Fruit fly (Drosophila melanogaster): ENCODE data around the gene CG31917.

dm6 chr2L:4997401-4998259 is 13.0 kb downstream of the CG31917 start:
- TF ChIP-seq jumu (GFP tag; optimal IDR thresholded peaks at IDR 0.05) (peak; percentile 99), run (tag; optimal IDR thresholded peaks at IDR 0.05) (peak; percentile 96), CG8359 (GFP tag; optimal IDR thresholded peaks at IDR 0.05; ENCODE audit: borderline replicate concordance) (peak; percentile 95), Sry-β (GFP tag; optimal IDR thresholded peaks at IDR 0.05) (peak; percentile 78), psq (GFP tag; optimal IDR thresholded peaks at IDR 0.05) (peak; percentile 95), B-H2 (GFP tag; optimal IDR thresholded peaks at IDR 0.05) (peak; percentile 96), Antp (GFP tag; optimal IDR thresholded peaks at IDR 0.05) (peak; percentile 99), CG14014 (GFP tag; IDR thresholded peaks at IDR 0.05) (peak; percentile 99), CG10654 (GFP tag; optimal IDR thresholded peaks at IDR 0.05) (peak; percentile 99), cato (GFP tag; optimal IDR thresholded peaks at IDR 0.05; ENCODE audit: borderline replicate concordance) (peak; percentile 99), Rx (GFP tag; IDR thresholded peaks at IDR 0.05) (peak; percentile 99), CG12744 (GFP tag; optimal IDR thresholded peaks at IDR 0.05) (peak; percentile 99), pita (GFP tag; optimal IDR thresholded peaks at IDR 0.05) (no peak), CG3407 (GFP tag; optimal IDR thresholded peaks at IDR 0.05) (peak; percentile 98)

Measured in whole organism, embryonic.